Worm (Caenorhabditis elegans) whole organism, late embryonic: ENCODE measurements around the gene Y54F10AM.11.

Experiments used
- ama-1 ChIP-seq: fragments of 150-350 bp; optimal IDR thresholded peaks from 2 replicates; lab custom pipeline; 2014
- ceh-14 ChIP-seq: sonication (generic microtip); optimal IDR thresholded peaks from 2 replicates; lab custom pipeline; 2016; ENCODE audit warnings: missing genotype, missing genetic modification characterization, missing compliant biosample characterization
- fax-1 ChIP-seq: sonication (generic microtip); optimal IDR thresholded peaks from 2 replicates; lab custom pipeline; 2016; ENCODE audit warnings: missing genotype, missing genetic modification characterization, missing compliant biosample characterization
- pha-4 ChIP-seq: fragments of 150-350 bp; optimal IDR thresholded peaks from 2 replicates; lab custom pipeline; 2018; ENCODE audit warnings: missing biosample characterization, missing genetic modification reagents, missing genetic modification characterization
- tbx-7 ChIP-seq: sonication (generic microtip); optimal IDR thresholded peaks from 2 replicates; lab custom pipeline; 2016; ENCODE audit warnings: missing genotype, missing genetic modification characterization, missing compliant biosample characterization
- unc-42 ChIP-seq: sonication (generic microtip); optimal IDR thresholded peaks from 2 replicates; lab custom pipeline; 2016; ENCODE audit warnings: missing genotype, missing genetic modification characterization, missing compliant biosample characterization

ce11 chrIII:2596984-2597454 lies 33.2 kb upstream of the Y54F10AM.11 start, which contains the start of gene apb-1:
- peak; percentile 60 for TF ChIP-seq ceh-14
- no peak for TF ChIP-seq ama-1 (lab: Kevin White, UChicago)
- TF ChIP-seq pha-4 (tag; lab: Kevin White, UChicago) = no peak
- TF ChIP-seq tbx-7 (tag; lab: Kevin White, UChicago) = no peak
- peak; percentile 85 for TF ChIP-seq unc-42 (tag; lab: Kevin White, UChicago)
- peak; percentile 20 for TF ChIP-seq fax-1 (tag; lab: Kevin White, UChicago)
